Fruit fly (Drosophila melanogaster) whole organism: ENCODE results near the gene CG34007.

Experiments
- EcR ChIP-seq, 2 experiments: fragments of >200 bp; optimal IDR thresholded peaks; 2 replicates each; lab custom pipeline; 2017; ENCODE audit warnings: missing biosample characterization in 2 of 2, missing genetic modification characterization in 2 of 2, missing genetic modification reagents in 2 of 2
- pan ChIP-seq: fragments of >200 bp; optimal IDR thresholded peaks from 2 replicates; lab custom pipeline; 2017
- usp ChIP-seq: fragments of >200 bp; optimal IDR thresholded peaks from 2 replicates; lab custom pipeline; 2017; ENCODE audit warnings: missing biosample characterization, missing genetic modification characterization, mixed read lengths

dm6 chr2L:20473285-20473684 lies 21.5 kb upstream of the CG34007 start, which contains the start of gene CG43233:
- TF ChIP-seq pan (lab: Kevin White, UChicago) (no peak), EcR (GFP tag; optimal IDR thresholded peaks at IDR 0.05; lab: Kevin White, UChicago) (no peak), usp (no peak)
